Worm (Caenorhabditis elegans) whole organism, mixed stage, embryonic: ENCODE measurements around the gene srg-29.

Experiments used
- elt-3 ChIP-seq: fragments of 150-350 bp; optimal IDR thresholded peaks from 2 replicates; lab custom pipeline; 2014; ENCODE audit warnings: missing biosample characterization, missing genetic modification characterization
- lin-13 ChIP-seq: fragments of 150-350 bp; optimal IDR thresholded peaks from 2 replicates; lab custom pipeline; 2014; ENCODE audit warnings: missing biosample characterization, missing genetic modification characterization
- nhr-28 ChIP-seq: fragments of 150-350 bp; optimal IDR thresholded peaks from 2 replicates; lab custom pipeline; 2014; ENCODE audit warnings: missing biosample characterization, missing genetic modification characterization
- pha-4 ChIP-seq: fragments of 150-350 bp; optimal IDR thresholded peaks from 2 replicates; lab custom pipeline; 2018; ENCODE audit warnings: missing biosample characterization, missing genetic modification reagents, missing genetic modification characterization
- unc-62 ChIP-seq: fragments of 150-350 bp; optimal IDR thresholded peaks from 2 replicates; lab custom pipeline; 2014; ENCODE audit warnings: missing biosample characterization, missing genetic modification reagents, missing genetic modification characterization
- ztf-11 ChIP-seq: fragments of 150-350 bp; optimal IDR thresholded peaks from 2 replicates; lab custom pipeline; 2014; ENCODE audit warnings: missing biosample characterization, missing genetic modification characterization

- TF ChIP-seq nhr-28 (tag; lab: Kevin White, UChicago): no peak
- TF ChIP-seq lin-13 (tag; lab: Kevin White, UChicago): no peak
- TF ChIP-seq ztf-11 (tag; lab: Kevin White, UChicago): no peak
- TF ChIP-seq elt-3 (tag; lab: Kevin White, UChicago): no peak
- no peak for TF ChIP-seq pha-4 (tag; lab: Kevin White, UChicago)
- TF ChIP-seq unc-62 (GFP tag; lab: Kevin White, UChicago): no peak
Observed at ce11 chrV:5324566-5324965, 12.4 kb upstream of the srg-29 start, which contains the start of gene ceh-33.
